Fruit fly (Drosophila melanogaster) whole organism, wandering third instar larva: ENCODE data around the gene Cdep.

ENCODE experiments used
- Hr83 ChIP-seq: fragments of 200-300 bp; sonication (Bioruptor generic); optimal IDR thresholded peaks from 2 replicates; lab custom pipeline; 2016; ENCODE audit warnings: missing biosample characterization, mild to moderate bottlenecking, missing genetic modification characterization, moderate library complexity; ENCODE audit not compliant: poor library complexity, severe bottlenecking
- OdsH ChIP-seq: fragments of 200-800 bp; sonication (Bioruptor generic); optimal IDR thresholded peaks from 2 replicates; lab custom pipeline; 2016; ENCODE audit warnings: missing biosample characterization, mild to moderate bottlenecking, missing genetic modification characterization
- dsf ChIP-seq: sonication (Bioruptor generic); optimal IDR thresholded peaks from 2 replicates; lab custom pipeline; 2016; ENCODE audit warnings: missing biosample characterization, missing genetic modification characterization, borderline replicate concordance
- fru ChIP-seq: fragments of 200-800 bp; sonication (Bioruptor generic); optimal IDR thresholded peaks from 3 replicates; lab custom pipeline; 2016; ENCODE audit warnings: missing biosample characterization, mild to moderate bottlenecking, missing genetic modification characterization
- psq ChIP-seq: fragments of 200-800 bp; sonication (Bioruptor generic); optimal IDR thresholded peaks from 3 replicates; lab custom pipeline; 2017; ENCODE audit warnings: missing biosample characterization, mild to moderate bottlenecking, missing genetic modification characterization, moderate library complexity
- sv ChIP-seq: fragments of 200-800 bp; sonication (Bioruptor generic); optimal IDR thresholded peaks from 3 replicates; lab custom pipeline; 2016; ENCODE audit warnings: missing biosample characterization, missing genetic modification characterization
- tai ChIP-seq: sonication (Bioruptor generic); optimal IDR thresholded peaks from 2 replicates; lab custom pipeline; 2016; ENCODE audit warnings: missing biosample characterization, missing genetic modification characterization
- usp ChIP-seq: fragments of >200 bp; optimal IDR thresholded peaks from 2 replicates; lab custom pipeline; 2017; ENCODE audit warnings: missing biosample characterization, missing genetic modification characterization

dm6 chr3R:4981076-4981593, 70.8 kb downstream of the Cdep start:
- no peak for TF ChIP-seq dsf
- no peak for TF ChIP-seq OdsH (GFP tag; lab: Kevin White, UChicago)
- TF ChIP-seq usp (GFP tag; lab: Kevin White, UChicago): no peak
- TF ChIP-seq sv (GFP tag; lab: Kevin White, UChicago): no peak
- TF ChIP-seq Hr83 (GFP tag; lab: Kevin White, UChicago): no peak
- no peak for TF ChIP-seq psq (GFP tag; lab: Kevin White, UChicago)
- TF ChIP-seq fru (GFP tag; lab: Kevin White, UChicago): no peak
- TF ChIP-seq tai: no peak
